Fruit fly (Drosophila melanogaster) whole organism, embryonic: ENCODE measurements around the gene CG7332.

Experiments used
- Adf1 ChIP-seq: fragments of 200-800 bp; sonication (Bioruptor generic); IDR thresholded peaks from 2 replicates; pipeline ENCODE4 v1.3.6; 2022; ENCODE audit warnings: missing biosample characterization, missing genetic modification characterization
- Aef1 ChIP-seq: fragments of 200-800 bp; sonication (Bioruptor generic); IDR thresholded peaks from 3 replicates; pipeline ENCODE4 v1.3.6; 2022; ENCODE audit warnings: missing biosample characterization, missing genetic modification characterization
- Atf3 ChIP-seq: fragments of 200-800 bp; sonication (Bioruptor generic); optimal IDR thresholded peaks from 3 replicates; lab custom pipeline; 2016; ENCODE audit warnings: missing biosample characterization, missing genetic modification characterization
- CG13287 ChIP-seq: fragments of 200-800 bp; sonication (Bioruptor generic); IDR thresholded peaks from 2 replicates; pipeline ENCODE4 v1.3.6; 2022; ENCODE audit warnings: missing biosample characterization, missing genetic modification characterization; ENCODE audit not compliant: partially characterized antibody
- CG13894 ChIP-seq: fragments of 200-800 bp; sonication (Bioruptor generic); optimal IDR thresholded peaks from 3 replicates; lab custom pipeline; 2018; ENCODE audit warnings: missing biosample characterization, mild to moderate bottlenecking, missing genetic modification characterization, moderate library complexity
- CG15073 ChIP-seq: fragments of 200-800 bp; sonication (Bioruptor generic); optimal IDR thresholded peaks from 2 replicates; lab custom pipeline; 2016; ENCODE audit warnings: missing biosample characterization, missing genetic modification characterization
- CG16863 ChIP-seq: fragments of 200-800 bp; sonication (Bioruptor generic); optimal IDR thresholded peaks from 3 replicates; lab custom pipeline; 2016; ENCODE audit warnings: missing biosample characterization, missing genetic modification characterization
- CG17361 ChIP-seq: fragments of 200-800 bp; sonication (Bioruptor generic); IDR thresholded peaks from 3 replicates; pipeline ENCODE4 v1.3.6; 2022; ENCODE audit warnings: missing biosample characterization, missing genetic modification characterization
- CG18599 ChIP-seq: fragments of 200-800 bp; sonication (Bioruptor generic); optimal IDR thresholded peaks from 3 replicates; lab custom pipeline; 2017; ENCODE audit warnings: missing biosample characterization, missing genetic modification characterization, mild to moderate bottlenecking, moderate library complexity, missing genetic modification reagents
- CG4360 ChIP-seq: fragments of 200-800 bp; sonication (Bioruptor generic); IDR thresholded peaks from 2 replicates; pipeline ENCODE4 v1.3.6; 2022; ENCODE audit warnings: missing biosample characterization, missing genetic modification characterization
- CG5953 ChIP-seq: fragments of 200-800 bp; sonication (Bioruptor generic); IDR thresholded peaks from 2 replicates; pipeline ENCODE4 v1.3.6; 2022; ENCODE audit warnings: missing biosample characterization, missing genetic modification characterization
- CG6683 ChIP-seq: fragments of 200-800 bp; sonication (Bioruptor generic); optimal IDR thresholded peaks from 2 replicates; lab custom pipeline; 2017; ENCODE audit warnings: missing biosample characterization, mild to moderate bottlenecking, missing genetic modification characterization, missing genetic modification reagents
- CG9817 ChIP-seq: fragments of 200-800 bp; sonication (Bioruptor generic); optimal IDR thresholded peaks from 2 replicates; lab custom pipeline; 2018; ENCODE audit warnings: missing biosample characterization, mild to moderate bottlenecking, missing genetic modification characterization, moderate library complexity
- CG9876 ChIP-seq: fragments of 200-800 bp; sonication (Bioruptor generic); optimal IDR thresholded peaks from 2 replicates; lab custom pipeline; 2016; ENCODE audit warnings: missing biosample characterization, missing genetic modification characterization
- CHES-1-like ChIP-seq: fragments of 200-800 bp; sonication (Bioruptor generic); optimal IDR thresholded peaks from 2 replicates; lab custom pipeline; 2016; ENCODE audit warnings: missing biosample characterization, missing genetic modification characterization
- CkIIα-i1 ChIP-seq: fragments of 200-800 bp; sonication (Bioruptor generic); IDR thresholded peaks from 2 replicates; pipeline ENCODE4 v1.3.6; 2022; ENCODE audit warnings: missing biosample characterization, missing genetic modification characterization
- D19B ChIP-seq: fragments of 200-800 bp; sonication (Bioruptor generic); optimal IDR thresholded peaks from 2 replicates; lab custom pipeline; 2017; ENCODE audit warnings: missing biosample characterization, mild to moderate bottlenecking, missing genetic modification characterization
- HLHmδ ChIP-seq: fragments of 200-800 bp; sonication (Bioruptor generic); optimal IDR thresholded peaks from 2 replicates; lab custom pipeline; 2018; ENCODE audit warnings: missing biosample characterization, mild to moderate bottlenecking, missing genetic modification characterization, moderate library complexity
- Hr3 ChIP-seq: fragments of 200-800 bp; sonication (Bioruptor generic); optimal IDR thresholded peaks from 3 replicates; lab custom pipeline; 2016; ENCODE audit warnings: missing biosample characterization, missing genetic modification characterization
- Kr ChIP-seq: fragments of 200-800 bp; sonication (Bioruptor generic); optimal IDR thresholded peaks from 2 replicates; lab custom pipeline; 2017; ENCODE audit warnings: missing biosample characterization, mild to moderate bottlenecking, missing genetic modification characterization
- Myb ChIP-seq: fragments of 200-800 bp; sonication (Bioruptor generic); optimal IDR thresholded peaks from 2 replicates; lab custom pipeline; 2016; ENCODE audit warnings: missing biosample characterization, missing genetic modification characterization
- NC2β ChIP-seq: fragments of 200-800 bp; sonication (Bioruptor generic); optimal IDR thresholded peaks from 2 replicates; lab custom pipeline; 2016; ENCODE audit warnings: missing biosample characterization, missing genetic modification characterization
- NK7.1 ChIP-seq: fragments of 200-800 bp; sonication (Bioruptor generic); optimal IDR thresholded peaks from 3 replicates; lab custom pipeline; 2016; ENCODE audit warnings: missing biosample characterization, missing genetic modification characterization
- ara ChIP-seq: fragments of 200-800 bp; sonication (Bioruptor generic); IDR thresholded peaks from 2 replicates; pipeline ENCODE4 v1.3.6; 2022; ENCODE audit warnings: missing biosample characterization, missing genetic modification characterization
- bab2 ChIP-seq: fragments of 200-800 bp; sonication (Bioruptor generic); optimal IDR thresholded peaks from 2 replicates; lab custom pipeline; 2016; ENCODE audit warnings: missing biosample characterization, missing genetic modification characterization
- bowl ChIP-seq: fragments of 200-800 bp; sonication (Bioruptor generic); IDR thresholded peaks from 2 replicates; pipeline ENCODE4 v1.3.6; 2022; ENCODE audit warnings: missing biosample characterization, missing genetic modification characterization
- dpn ChIP-seq, 2 experiments: fragments of 200-800 bp; sonication (Bioruptor generic); optimal IDR thresholded peaks; 3 replicates each; lab custom pipeline; 2016; ENCODE audit warnings: missing biosample characterization in 2 of 2, missing genetic modification characterization in 2 of 2
- exex ChIP-seq: fragments of 200-800 bp; sonication (Bioruptor generic); optimal IDR thresholded peaks from 4 replicates; lab custom pipeline; 2018; ENCODE audit warnings: missing biosample characterization, mild to moderate bottlenecking, missing genetic modification characterization, moderate library complexity
- fd102C ChIP-seq: fragments of 200-800 bp; sonication (Bioruptor generic); optimal IDR thresholded peaks from 2 replicates; lab custom pipeline; 2018; ENCODE audit warnings: missing biosample characterization, mild to moderate bottlenecking, missing genetic modification characterization, moderate library complexity
- fd3F ChIP-seq: fragments of 200-800 bp; sonication (Bioruptor generic); optimal IDR thresholded peaks from 2 replicates; lab custom pipeline; 2018; ENCODE audit warnings: missing biosample characterization, mild to moderate bottlenecking, missing genetic modification characterization, moderate library complexity
- gcm ChIP-seq: fragments of 200-800 bp; sonication (Bioruptor generic); optimal IDR thresholded peaks from 2 replicates; lab custom pipeline; 2019; ENCODE audit warnings: missing biosample characterization, mild to moderate bottlenecking, missing genetic modification characterization, moderate library complexity
- grn ChIP-seq: fragments of 200-800 bp; sonication (Bioruptor generic); optimal IDR thresholded peaks from 3 replicates; lab custom pipeline; 2017; ENCODE audit warnings: missing biosample characterization, missing genetic modification characterization
- hkb ChIP-seq, 2 experiments: fragments of 200-800 bp in 1 of 2; fragments of >200 bp in 1 of 2; sonication (Bioruptor generic) in 1 of 2; IDR thresholded peaks in 1 of 2; optimal IDR thresholded peaks in 1 of 2; 2 replicates each; pipeline versions ENCODE4 v1.3.6 to Lab custom; 2017 to 2022; ENCODE audit warnings: missing biosample characterization in 1 of 2, missing genetic modification characterization in 1 of 2
- jing ChIP-seq: fragments of 200-800 bp; sonication (Bioruptor generic); optimal IDR thresholded peaks from 2 replicates; lab custom pipeline; 2018; ENCODE audit warnings: missing biosample characterization, mild to moderate bottlenecking, missing genetic modification characterization
- kah ChIP-seq: fragments of 200-800 bp; sonication (Bioruptor generic); optimal IDR thresholded peaks from 2 replicates; lab custom pipeline; 2018; ENCODE audit warnings: missing biosample characterization, mild to moderate bottlenecking, missing genetic modification characterization
- knrl ChIP-seq: fragments of 200-800 bp; sonication (Bioruptor generic); IDR thresholded peaks from 3 replicates; pipeline ENCODE4 v1.3.6; 2022; ENCODE audit warnings: missing biosample characterization, missing genetic modification characterization; ENCODE audit not compliant: partially characterized antibody
- nom ChIP-seq: fragments of 200-800 bp; sonication (Bioruptor generic); optimal IDR thresholded peaks from 2 replicates; lab custom pipeline; 2017; ENCODE audit warnings: missing biosample characterization, missing genetic modification characterization, mild to moderate bottlenecking, moderate library complexity, missing genetic modification reagents
- onecut ChIP-seq: fragments of 200-800 bp; sonication (Bioruptor generic); IDR thresholded peaks from 2 replicates; pipeline ENCODE4 v1.3.6; 2022; ENCODE audit warnings: missing biosample characterization, missing genetic modification characterization
- pfk ChIP-seq: fragments of 200-800 bp; sonication (Bioruptor generic); optimal IDR thresholded peaks from 2 replicates; lab custom pipeline; 2018; ENCODE audit warnings: missing biosample characterization, mild to moderate bottlenecking, missing genetic modification characterization, moderate library complexity
- phol ChIP-seq: fragments of 200-800 bp; sonication (Bioruptor generic); optimal IDR thresholded peaks from 3 replicates; lab custom pipeline; 2018; ENCODE audit warnings: missing biosample characterization, mild to moderate bottlenecking, missing genetic modification characterization, moderate library complexity
- row ChIP-seq: fragments of 200-800 bp; sonication (Bioruptor generic); IDR thresholded peaks from 3 replicates; pipeline ENCODE4 v1.3.6; 2022; ENCODE audit warnings: missing biosample characterization, missing genetic modification characterization
- sc ChIP-seq, 3 experiments: fragments of >200 bp in 2 of 3; fragments of 200-800 bp in 1 of 3; sonication (Bioruptor generic) in 1 of 3; optimal IDR thresholded peaks; 2 replicates in 2 of 3; 3 replicates in 1 of 3; lab custom pipeline; 2017; ENCODE audit warnings: mild to moderate bottlenecking in 1 of 3, missing biosample characterization in 1 of 3, missing genetic modification characterization in 1 of 3, missing genetic modification reagents in 1 of 3
- sob ChIP-seq: fragments of 200-800 bp; sonication (Bioruptor generic); IDR thresholded peaks from 2 replicates; pipeline ENCODE4 v1.3.6; 2022; ENCODE audit warnings: missing biosample characterization, missing genetic modification characterization
- trh ChIP-seq: fragments of 200-800 bp; sonication (Bioruptor generic); optimal IDR thresholded peaks from 2 replicates; lab custom pipeline; 2016; ENCODE audit warnings: missing biosample characterization, missing genetic modification characterization
- tx ChIP-seq: fragments of 200-800 bp; sonication (Bioruptor generic); optimal IDR thresholded peaks from 2 replicates; lab custom pipeline; 2016; ENCODE audit warnings: missing biosample characterization, missing genetic modification characterization
- usp ChIP-seq: fragments of >200 bp; optimal IDR thresholded peaks from 2 replicates; lab custom pipeline; 2017; ENCODE audit warnings: missing biosample characterization, missing genetic modification characterization
- vvl ChIP-seq: fragments of 200-800 bp; sonication (Bioruptor generic); IDR thresholded peaks from 2 replicates; pipeline ENCODE4 v1.3.6; 2022; ENCODE audit warnings: missing biosample characterization, missing genetic modification characterization
- wdn ChIP-seq: fragments of 200-800 bp; sonication (Bioruptor generic); IDR thresholded peaks from 2 replicates; pipeline ENCODE4 v1.3.6; 2022; ENCODE audit warnings: missing biosample characterization, missing genetic modification characterization

The CG7332 gene

dm6 chrX:18848338-18849021 lies 35.8 kb upstream of the CG7332 start, which contains the start of gene shop (continued):
- TF ChIP-seq phol (tag; lab: Kevin White, UChicago), result peak; percentile 89
- TF ChIP-seq CG15073 (GFP tag; lab: Kevin White, UChicago), result no peak
- TF ChIP-seq pfk (GFP tag; lab: Kevin White, UChicago), result no peak
- TF ChIP-seq CG5953 (GFP tag; lab: Robert Waterston, UW), result 0 out of 2 replicates have a peak, but pooled peaks have one; percentile 38
- peak; percentile 57 for TF ChIP-seq ara (GFP tag; lab: Robert Waterston, UW)
- TF ChIP-seq D19B (GFP tag; lab: Kevin White, UChicago), result peak; percentile 80
- peak; percentile 60 for TF ChIP-seq onecut (GFP tag; lab: Robert Waterston, UW)
- TF ChIP-seq nom (GFP tag; lab: Kevin White, UChicago), result peak; percentile 76
- no peak for TF ChIP-seq Kr (GFP tag; lab: Kevin White, UChicago)
- TF ChIP-seq sob, result peak; percentile 76
- peak; percentile 42 for TF ChIP-seq grn (GFP tag; lab: Kevin White, UChicago)
- peak; percentile 66 for TF ChIP-seq tx (GFP tag; lab: Kevin White, UChicago)
- TF ChIP-seq hkb (optimal IDR thresholded peaks at IDR 0.05; lab: Kevin White, UChicago), result no peak
- peak; percentile 60 for TF ChIP-seq hkb (GFP tag; IDR thresholded peaks at IDR 0.05; lab: Robert Waterston, UW)
- TF ChIP-seq bab2, result peak; percentile 61
- TF ChIP-seq bowl (GFP tag; lab: Robert Waterston, UW), result peak; percentile 41; the same call in 1 of the 2 replicates
- peak; percentile 44; the same call in 1 of the 3 replicates for TF ChIP-seq knrl (GFP tag; lab: Robert Waterston, UW)
- no peak for TF ChIP-seq exex (tag; lab: Kevin White, UChicago)
- peak; percentile 94 for TF ChIP-seq CG16863 (GFP tag; lab: Kevin White, UChicago)
- peak; percentile 93 for TF ChIP-seq row (GFP tag; lab: Robert Waterston, UW)
- no peak for TF ChIP-seq Adf1
- peak; percentile 52; the same call in 1 of the 2 replicates for TF ChIP-seq wdn
- TF ChIP-seq Atf3 (GFP tag; lab: Kevin White, UChicago), result peak; percentile 61
- TF ChIP-seq CG6683 (GFP tag; lab: Kevin White, UChicago), result peak; percentile 60
- TF ChIP-seq CG17361, result peak; percentile 97
- TF ChIP-seq CHES-1-like (GFP tag; lab: Kevin White, UChicago), result peak; percentile 52
- TF ChIP-seq dpn (GFP tag; optimal IDR thresholded peaks at IDR 0.05; lab: Kevin White, UChicago), result peak; percentile 73 to 92
- TF ChIP-seq Hr3 (GFP tag; lab: Kevin White, UChicago), result peak; percentile 86
- no peak for TF ChIP-seq usp (GFP tag; lab: Kevin White, UChicago)
- peak; percentile 71 for TF ChIP-seq Aef1
- peak; percentile 54 for TF ChIP-seq CG13287 (GFP tag; lab: Robert Waterston, UW)
- no peak for TF ChIP-seq CkIIα-i1 (GFP tag; lab: Robert Waterston, UW)
- no peak for TF ChIP-seq kah (GFP tag; lab: Kevin White, UChicago)
- TF ChIP-seq CG9817, result peak; percentile 81
- TF ChIP-seq CG4360, result no peak
- peak; percentile 46 for TF ChIP-seq CG13894 (tag; lab: Kevin White, UChicago)
- peak; percentile 46 for TF ChIP-seq trh (GFP tag; lab: Kevin White, UChicago)
- peak; percentile 60; the same call in 1 of the 2 replicates for TF ChIP-seq vvl (GFP tag; lab: Robert Waterston, UW)
- peak; percentile 7 for TF ChIP-seq NC2β (GFP tag; lab: Kevin White, UChicago)
- TF ChIP-seq fd3F (GFP tag; lab: Kevin White, UChicago), result peak; percentile 79
- TF ChIP-seq gcm (GFP tag; lab: Kevin White, UChicago), result peak; percentile 74
- no peak for TF ChIP-seq fd102C (GFP tag; lab: Kevin White, UChicago)
- TF ChIP-seq CG18599 (GFP tag; lab: Kevin White, UChicago), result peak; percentile 86
- TF ChIP-seq sc (optimal IDR thresholded peaks at IDR 0.05; lab: Kevin White, UChicago), result no peak
- TF ChIP-seq sc (GFP tag; optimal IDR thresholded peaks at IDR 0.05; lab: Kevin White, UChicago), result peak; percentile 63
- peak; percentile 28 for TF ChIP-seq Myb (GFP tag; lab: Kevin White, UChicago)
- TF ChIP-seq CG9876 (GFP tag; lab: Kevin White, UChicago), result peak; percentile 49
- peak; percentile 78 for TF ChIP-seq jing (GFP tag; lab: Kevin White, UChicago)
- TF ChIP-seq NK7.1, result peak; percentile 21
- no peak for TF ChIP-seq HLHmδ (GFP tag; lab: Kevin White, UChicago)
